Fruit fly (Drosophila melanogaster) whole organism, wandering third instar larva: Measurements from ENCODE around the gene ERp44.
A peak's percentile ranks its signal among the peaks of the same experiment; 100 is the strongest.

Experiments used
- Abd-B ChIP-seq: fragments of >200 bp; optimal IDR thresholded peaks from 2 replicates; lab custom pipeline; 2017; ENCODE audit warnings: missing biosample characterization, missing genetic modification characterization
- CG32264 ChIP-seq: fragments of 200-800 bp; sonication (Bioruptor generic); optimal IDR thresholded peaks from 2 replicates; lab custom pipeline; 2016; ENCODE audit warnings: missing biosample characterization, missing genetic modification characterization
- CrebA ChIP-seq: fragments of 200-800 bp; sonication (Bioruptor generic); optimal IDR thresholded peaks from 2 replicates; lab custom pipeline; 2016; ENCODE audit warnings: missing biosample characterization, mild to moderate bottlenecking, missing genetic modification characterization, borderline replicate concordance
- Dfd ChIP-seq: fragments of >200 bp; optimal IDR thresholded peaks from 2 replicates; lab custom pipeline; 2017; ENCODE audit warnings: missing biosample characterization, missing genetic modification characterization
- Dif ChIP-seq: fragments of 200-275, 200-300 bp; sonication (Bioruptor generic); optimal IDR thresholded peaks from 2 replicates; lab custom pipeline; 2018; ENCODE audit warnings: missing biosample characterization, missing genetic modification characterization; ENCODE audit not compliant: partially characterized antibody
- GATAd ChIP-seq: sonication (Bioruptor generic); optimal IDR thresholded peaks from 2 replicates; lab custom pipeline; 2016; ENCODE audit warnings: missing biosample characterization, missing genetic modification characterization
- HLH106 ChIP-seq: fragments of 200-800 bp; optimal IDR thresholded peaks from 3 replicates; lab custom pipeline; 2019; ENCODE audit warnings: missing biosample characterization, mild to moderate bottlenecking, missing genetic modification characterization, moderate library complexity
- Hnf4 ChIP-seq: fragments of 200-800 bp; sonication (Bioruptor generic); optimal IDR thresholded peaks from 2 replicates; lab custom pipeline; 2016; ENCODE audit warnings: missing biosample characterization, mild to moderate bottlenecking, missing genetic modification characterization
- Hr78 ChIP-seq: fragments of >200 bp; optimal IDR thresholded peaks from 2 replicates; lab custom pipeline; 2017; ENCODE audit warnings: missing biosample characterization, missing genetic modification characterization
- Hr83 ChIP-seq: fragments of 200-300 bp; sonication (Bioruptor generic); optimal IDR thresholded peaks from 2 replicates; lab custom pipeline; 2016; ENCODE audit warnings: missing biosample characterization, mild to moderate bottlenecking, missing genetic modification characterization, moderate library complexity; ENCODE audit not compliant: poor library complexity, severe bottlenecking
- Jra ChIP-seq: sonication (Bioruptor generic); optimal IDR thresholded peaks from 2 replicates; lab custom pipeline; 2016; ENCODE audit warnings: missing biosample characterization, missing genetic modification characterization
- Mio ChIP-seq: sonication (Bioruptor generic); optimal IDR thresholded peaks from 2 replicates; lab custom pipeline; 2016; ENCODE audit warnings: missing biosample characterization, missing genetic modification characterization
- Myc ChIP-seq: fragments of >200 bp; optimal IDR thresholded peaks from 2 replicates; lab custom pipeline; 2017
- N ChIP-seq: fragments of >200 bp; optimal IDR thresholded peaks from 2 replicates; lab custom pipeline; 2018; ENCODE audit warnings: missing biosample characterization, missing external identifiers, missing genetic modification characterization
- OdsH ChIP-seq: fragments of 200-800 bp; sonication (Bioruptor generic); optimal IDR thresholded peaks from 2 replicates; lab custom pipeline; 2016; ENCODE audit warnings: missing biosample characterization, mild to moderate bottlenecking, missing genetic modification characterization
- Rel ChIP-seq, 2 experiments: fragments of 200-800 bp; sonication (Bioruptor generic) in 1 of 2; optimal IDR thresholded peaks; 2 replicates in 1 of 2; 3 replicates in 1 of 2; lab custom pipeline; 2016 to 2019; ENCODE audit warnings: mild to moderate bottlenecking in 2 of 2, missing biosample characterization in 2 of 2, missing genetic modification characterization in 2 of 2, moderate library complexity in 1 of 2
- Sp1 ChIP-seq: fragments of 200-800 bp; sonication (Bioruptor generic); optimal IDR thresholded peaks from 3 replicates; lab custom pipeline; 2019; ENCODE audit warnings: missing biosample characterization, mild to moderate bottlenecking, missing genetic modification characterization, moderate library complexity
- Vsx2 ChIP-seq: fragments of 200-300, 225-300 bp; sonication (Bioruptor generic); optimal IDR thresholded peaks from 2 replicates; lab custom pipeline; 2018; ENCODE audit warnings: missing biosample characterization, missing genetic modification characterization; ENCODE audit not compliant: partially characterized antibody
- br ChIP-seq: fragments of 200-800 bp; sonication (Bioruptor generic); optimal IDR thresholded peaks from 2 replicates; lab custom pipeline; 2016; ENCODE audit warnings: missing biosample characterization, missing genetic modification characterization
- brk ChIP-seq: fragments of 200-800 bp; sonication (Bioruptor generic); optimal IDR thresholded peaks from 2 replicates; lab custom pipeline; 2016; ENCODE audit warnings: missing biosample characterization, mild to moderate bottlenecking, missing genetic modification characterization
- dl ChIP-seq, 2 experiments: fragments of 175-275, 200-275 bp in 1 of 2; fragments of 200-275 bp in 1 of 2; sonication (Bioruptor generic); optimal IDR thresholded peaks; lab custom pipeline; 2018; ENCODE audit warnings: mild to moderate bottlenecking in 2 of 2, missing biosample characterization in 2 of 2, missing genetic modification characterization in 2 of 2, moderate library complexity in 2 of 2; ENCODE audit not compliant: partially characterized antibody in 2 of 2, insufficient read depth in 1 of 2
- dmrt93B ChIP-seq: fragments of 200-800 bp; sonication (Bioruptor generic); optimal IDR thresholded peaks from 2 replicates; lab custom pipeline; 2018; ENCODE audit warnings: missing biosample characterization, mild to moderate bottlenecking, missing genetic modification characterization
- dsf ChIP-seq: sonication (Bioruptor generic); optimal IDR thresholded peaks from 2 replicates; lab custom pipeline; 2016; ENCODE audit warnings: missing biosample characterization, missing genetic modification characterization, borderline replicate concordance
- ey ChIP-seq: fragments of 200-800 bp; sonication (Bioruptor generic); optimal IDR thresholded peaks from 2 replicates; lab custom pipeline; 2016; ENCODE audit warnings: missing biosample characterization, missing genetic modification characterization
- h ChIP-seq: fragments of 200-800 bp; sonication (Bioruptor generic); optimal IDR thresholded peaks from 3 replicates; lab custom pipeline; 2016; ENCODE audit warnings: missing biosample characterization, mild to moderate bottlenecking, missing genetic modification characterization
- jim ChIP-seq: fragments of 175-275, 200-325 bp; sonication (Bioruptor generic); optimal IDR thresholded peaks from 2 replicates; lab custom pipeline; 2016; ENCODE audit warnings: missing biosample characterization, mild to moderate bottlenecking, missing genetic modification characterization
- lola ChIP-seq: fragments of >200 bp; optimal IDR thresholded peaks from 2 replicates; lab custom pipeline; 2017; ENCODE audit warnings: missing biosample characterization, missing genetic modification characterization
- pan ChIP-seq: fragments of >200 bp; optimal IDR thresholded peaks from 2 replicates; lab custom pipeline; 2017
- psq ChIP-seq: fragments of 200-800 bp; sonication (Bioruptor generic); optimal IDR thresholded peaks from 3 replicates; lab custom pipeline; 2017; ENCODE audit warnings: missing biosample characterization, mild to moderate bottlenecking, missing genetic modification characterization, moderate library complexity
- rgr ChIP-seq: fragments of 200-800 bp; sonication (Bioruptor generic); optimal IDR thresholded peaks from 3 replicates; lab custom pipeline; 2016; ENCODE audit warnings: missing biosample characterization, mild to moderate bottlenecking, missing genetic modification characterization
- sage ChIP-seq: fragments of 200-800 bp; sonication (Bioruptor generic); optimal IDR thresholded peaks from 2 replicates; lab custom pipeline; 2016; ENCODE audit warnings: missing biosample characterization, mild to moderate bottlenecking, missing genetic modification characterization
- sv ChIP-seq: fragments of 200-800 bp; sonication (Bioruptor generic); optimal IDR thresholded peaks from 3 replicates; lab custom pipeline; 2016; ENCODE audit warnings: missing biosample characterization, missing genetic modification characterization
- tai ChIP-seq: sonication (Bioruptor generic); optimal IDR thresholded peaks from 2 replicates; lab custom pipeline; 2016; ENCODE audit warnings: missing biosample characterization, missing genetic modification characterization
- usp ChIP-seq: fragments of >200 bp; optimal IDR thresholded peaks from 2 replicates; lab custom pipeline; 2017; ENCODE audit warnings: missing biosample characterization, missing genetic modification characterization

ERp44 gene

dm6 chrX:16332615-16333288 is 35.2 kb upstream of the ERp44 start (continued):
- TF ChIP-seq rgr (GFP tag; lab: Kevin White, UChicago) (peak; percentile 95), Dfd (GFP tag; lab: Kevin White, UChicago) (no peak), Abd-B (GFP tag; lab: Kevin White, UChicago) (no peak), tai (GFP tag; lab: Kevin White, UChicago) (no peak), Jra (peak; percentile 84), GATAd (GFP tag; lab: Kevin White, UChicago) (no peak)

dm6 chrX:16331562-16332233 is 34.2 kb upstream of the ERp44 start:
- TF ChIP-seq Vsx2 (GFP tag; lab: Kevin White, UChicago) (no peak), brk (no peak), Hnf4 (GFP tag; lab: Kevin White, UChicago) (no peak), lola (GFP tag; lab: Kevin White, UChicago) (no peak), Hr78 (GFP tag; lab: Kevin White, UChicago) (no peak), br (GFP tag; lab: Kevin White, UChicago) (no peak), sage (GFP tag; lab: Kevin White, UChicago) (no peak), dsf (GFP tag; lab: Kevin White, UChicago) (no peak)
- TF ChIP-seq, all 38 proteins: peak for 0

- TF ChIP-seq GATAd (GFP tag; lab: Kevin White, UChicago) = no peak
- TF ChIP-seq Jra = no peak
- no peak for TF ChIP-seq rgr (GFP tag; lab: Kevin White, UChicago)
- TF ChIP-seq sv = no peak
- TF ChIP-seq tai (GFP tag; lab: Kevin White, UChicago) = no peak
- TF ChIP-seq CrebA (GFP tag; lab: Kevin White, UChicago) = no peak
- no peak for TF ChIP-seq dl (GFP tag; optimal IDR thresholded peaks at IDR 0.05; lab: Kevin White, UChicago; ENCODE audit: insufficient read depth in 1 of 2, partially characterized antibody in 2 of 2)
- no peak for TF ChIP-seq Dif (GFP tag; lab: Kevin White, UChicago)
- no peak for TF ChIP-seq lola (GFP tag; lab: Kevin White, UChicago)
These were observed 33.1 kb upstream of the ERp44 start, which contains the start of gene CG9919 for dm6 chrX:16330659-16331058. TSS of gene CG9919 (minus strand) at chrX:16330759.

dm6 chrX:16325472-16325871 is 28.0 kb upstream of the ERp44 start, which contains the start of gene CalpC:
TSS of gene CalpC (plus strand) at chrX:16325763.
- no peak for TF ChIP-seq br (GFP tag; lab: Kevin White, UChicago)
- no peak for TF ChIP-seq Vsx2 (GFP tag; lab: Kevin White, UChicago)
- TF ChIP-seq psq (GFP tag; lab: Kevin White, UChicago) = no peak
- no peak for TF ChIP-seq Hnf4 (GFP tag; lab: Kevin White, UChicago)
- TF ChIP-seq h (GFP tag; lab: Kevin White, UChicago) = no peak
- TF ChIP-seq jim (GFP tag; lab: Kevin White, UChicago) = no peak
- no peak for TF ChIP-seq brk
- TF ChIP-seq Hr83 = no peak
- no peak for TF ChIP-seq pan
- TF ChIP-seq, all 38 proteins: peak for 0

dm6 chrX:16323536-16323935 is 26.0 kb upstream of the ERp44 start:
- no peak for TF ChIP-seq pan
- no peak for TF ChIP-seq ey (GFP tag; lab: Kevin White, UChicago)
- TF ChIP-seq Myc (lab: Kevin White, UChicago) = no peak
- no peak for TF ChIP-seq Rel (GFP tag; optimal IDR thresholded peaks at IDR 0.05; lab: Kevin White, UChicago)
- TF ChIP-seq Rel (tag; optimal IDR thresholded peaks at IDR 0.05; lab: Kevin White, UChicago) = peak; percentile 93
- no peak for TF ChIP-seq Abd-B (GFP tag; lab: Kevin White, UChicago)

- TF ChIP-seq Mio (GFP tag; lab: Kevin White, UChicago) (no peak), Rel (GFP tag; optimal IDR thresholded peaks at IDR 0.05; lab: Kevin White, UChicago) (no peak), Rel (tag; optimal IDR thresholded peaks at IDR 0.05; lab: Kevin White, UChicago) (peak; percentile 85), N (GFP tag; lab: Kevin White, UChicago) (no peak), rgr (GFP tag; lab: Kevin White, UChicago) (no peak), HLH106 (tag; lab: Kevin White, UChicago) (no peak), jim (GFP tag; lab: Kevin White, UChicago) (no peak), pan (no peak), Jra (no peak), OdsH (GFP tag; lab: Kevin White, UChicago) (peak; percentile 4), dmrt93B (no peak), h (GFP tag; lab: Kevin White, UChicago) (no peak), usp (GFP tag; lab: Kevin White, UChicago) (no peak), Abd-B (GFP tag; lab: Kevin White, UChicago) (no peak), brk (no peak), Hnf4 (GFP tag; lab: Kevin White, UChicago) (no peak), CG32264 (GFP tag; lab: Kevin White, UChicago) (no peak), Sp1 (GFP tag; lab: Kevin White, UChicago) (peak; percentile 15)
These were observed 25.5 kb upstream of the ERp44 start, which contains the start of the genes CG9917 and CG32579 for dm6 chrX:16323063-16323462. TSS of gene CG9917 (minus strand) at chrX:16323231. TSS of gene CG32579 (plus strand) at chrX:16323286.
